4 fruit fly cellular contexts compared by ENCODE assay signal in the genomic region with DNA sequence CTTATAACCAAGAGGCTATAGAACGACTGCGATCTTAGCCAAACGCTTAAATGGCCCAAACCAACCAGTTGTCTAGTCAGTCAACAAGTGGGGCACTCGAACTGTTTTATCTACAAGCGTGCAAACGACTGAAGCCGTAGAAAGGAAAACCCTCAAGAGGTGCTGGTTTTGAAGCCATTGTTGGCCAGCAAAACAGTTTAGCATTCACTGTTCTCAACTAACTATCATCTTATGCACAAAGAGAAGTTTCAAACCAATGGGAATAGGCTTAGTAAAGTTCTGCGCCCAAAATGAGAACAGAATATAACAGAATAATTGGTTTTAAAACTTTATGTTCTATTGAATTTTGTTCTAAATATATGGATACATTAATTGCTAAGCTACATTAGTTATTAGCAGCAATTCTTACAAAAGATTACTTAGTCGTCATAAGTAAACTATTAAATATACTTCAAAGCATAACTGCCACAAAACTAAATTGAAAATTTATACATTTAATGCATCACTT.
TF ChIP-seq lines count a peak whose summit lies in the region.

Gene CG31798, plus strand, starts transcription at position 458 of the 508 bp plus-strand sequence.

- TF ChIP-seq CTCF in S2 (optimal IDR thresholded peaks at IDR 0.05; lab: Kevin White, UChicago), result peak; percentile 54 to 75
- peak; percentile 75 for TF ChIP-seq CTCF in whole organism, embryonic (GFP tag; optimal IDR thresholded peaks at IDR 0.05; lab: Kevin White, UChicago)

TF ChIP-seq in whole organism, embryonic, 481 proteins besides CTCF, POLR2A, EP300 and RAD21 (continues in another document):
- TF ChIP-seq emc (GFP tag; optimal IDR thresholded peaks at IDR 0.05; lab: Kevin White, UChicago) (no peak), TFAM (GFP tag; optimal IDR thresholded peaks at IDR 0.05; lab: Kevin White, UChicago) (no peak), dysf (GFP tag; IDR thresholded peaks at IDR 0.05; lab: Robert Waterston, UW) (0 out of 3 replicates have a peak, but pooled peaks have one; percentile 20), PHDP (tag; optimal IDR thresholded peaks at IDR 0.05; lab: Kevin White, UChicago) (no peak), HLHmδ (GFP tag; optimal IDR thresholded peaks at IDR 0.05; lab: Kevin White, UChicago) (no peak), org-1 (GFP tag; optimal IDR thresholded peaks at IDR 0.05; lab: Kevin White, UChicago) (no peak), Ssrp (tag; optimal IDR thresholded peaks at IDR 0.05; lab: Kevin White, UChicago) (no peak), Xrp1 (GFP tag; IDR thresholded peaks at IDR 0.05; lab: Robert Waterston, UW) (no peak), CG9215 (GFP tag; IDR thresholded peaks at IDR 0.05; lab: Robert Waterston, UW) (no peak), ci (GFP tag; IDR thresholded peaks at IDR 0.05; lab: Robert Waterston, UW) (peak; percentile 18; the same call in 1 of the 3 replicates), CG10431 (GFP tag; optimal IDR thresholded peaks at IDR 0.05; lab: Kevin White, UChicago) (no peak), CG16779 (GFP tag; IDR thresholded peaks at IDR 0.05; lab: Robert Waterston, UW) (no peak), ash1 (GFP tag; optimal IDR thresholded peaks at IDR 0.05; lab: Kevin White, UChicago) (no peak), CG8924 (tag; optimal IDR thresholded peaks at IDR 0.05; lab: Kevin White, UChicago) (no peak), scrt (GFP tag; optimal IDR thresholded peaks at IDR 0.05; lab: Kevin White, UChicago) (peak; percentile 8), CG12219 (GFP tag; optimal IDR thresholded peaks at IDR 0.05; lab: Kevin White, UChicago) (no peak), Vsx1 (GFP tag; optimal IDR thresholded peaks at IDR 0.05; lab: Kevin White, UChicago) (no peak), trem (tag; optimal IDR thresholded peaks at IDR 0.05; lab: Kevin White, UChicago) (peak; percentile 11), CG17568 (GFP tag; optimal IDR thresholded peaks at IDR 0.05; lab: Kevin White, UChicago) (no peak), MESR4 (GFP tag; optimal IDR thresholded peaks at IDR 0.05; lab: Kevin White, UChicago) (no peak), CG4360 (GFP tag; IDR thresholded peaks at IDR 0.05; lab: Robert Waterston, UW) (no peak), CG6791 (GFP tag; IDR thresholded peaks at IDR 0.05; lab: Robert Waterston, UW; ENCODE audit: partially characterized antibody) (no peak), CG6175 (GFP tag; IDR thresholded peaks at IDR 0.05; lab: Robert Waterston, UW) (no peak), CG8290 (GFP tag; optimal IDR thresholded peaks at IDR 0.05; lab: Kevin White, UChicago) (no peak), CG8290 (tag; optimal IDR thresholded peaks at IDR 0.05; lab: Kevin White, UChicago) (peak in 1 of 2 experiments; percentile 61), B-H2 (GFP tag; optimal IDR thresholded peaks at IDR 0.05; lab: Kevin White, UChicago) (no peak), Gsc (GFP tag; IDR thresholded peaks at IDR 0.05; lab: Robert Waterston, UW) (no peak), Hr51 (GFP tag; optimal IDR thresholded peaks at IDR 0.05; lab: Kevin White, UChicago) (no peak), wdn (GFP tag; IDR thresholded peaks at IDR 0.05; lab: Robert Waterston, UW) (no peak)

TF ChIP-seq in whole organism, pupa, 21 proteins besides CTCF, POLR2A, EP300 and RAD21:
- TF ChIP-seq CG13204 (GFP tag; optimal IDR thresholded peaks at IDR 0.05; lab: Kevin White, UChicago) (no peak), Snoo (tag; optimal IDR thresholded peaks at IDR 0.05; lab: Kevin White, UChicago) (no peak), CG4496 (GFP tag; IDR thresholded peaks at IDR 0.05; lab: Robert Waterston, UW) (0 out of 3 replicates have a peak, but pooled peaks have one; percentile 8), gl (tag; optimal IDR thresholded peaks at IDR 0.05; lab: Kevin White, UChicago) (peak; percentile 65), rn (GFP tag; IDR thresholded peaks at IDR 0.05; lab: Robert Waterston, UW) (no peak)

TF ChIP-seq in whole organism, wandering third instar larva, 38 proteins besides CTCF, POLR2A, EP300 and RAD21:
- no peak for TF ChIP-seq Mio (GFP tag; optimal IDR thresholded peaks at IDR 0.05; lab: Kevin White, UChicago)
- peak; percentile 89 for TF ChIP-seq Myc (optimal IDR thresholded peaks at IDR 0.05; lab: Kevin White, UChicago)
